Worm (Caenorhabditis elegans) whole organism, young adult: ENCODE data around the gene spig-10.

ENCODE experiments used
- B0336.3 ChIP-seq: fragments of 200-800 bp; sonication (Bioruptor generic); IDR thresholded peaks from 2 replicates; pipeline ENCODE4 v1.3.6; 2022; ENCODE audit warnings: missing genetic modification characterization, missing compliant biosample characterization
- F37B4.10 ChIP-seq: fragments of 200-800 bp; sonication (Bioruptor generic); IDR thresholded peaks from 2 replicates; pipeline ENCODE4 v1.3.6; 2022; ENCODE audit warnings: missing genetic modification characterization, missing compliant biosample characterization
- F49E8.2 ChIP-seq: sonication (generic microtip); optimal IDR thresholded peaks from 3 replicates; lab custom pipeline; 2017; ENCODE audit warnings: missing genetic modification characterization, mild to moderate bottlenecking, missing compliant biosample characterization, antibody characterized with exemption, moderate library complexity; ENCODE audit not compliant: insufficient read depth
- Y53G8AR.9 ChIP-seq: fragments of 200-800 bp; sonication (Bioruptor generic); conservative IDR thresholded peaks from 2 replicates; pipeline ENCODE4 v1.3.6; 2022; ENCODE audit warnings: missing genetic modification reagents, missing genetic modification characterization, missing compliant biosample characterization
- ama-1 ChIP-seq, 3 experiments: fragments of 150-350 bp in 1 of 3; sonication (generic microtip) in 2 of 3; optimal IDR thresholded peaks; 2 replicates each; lab custom pipeline; 2014 to 2018; ENCODE audit warnings: missing biosample characterization in 2 of 3, missing genetic modification characterization in 2 of 3, missing genetic modification reagents in 2 of 3
- atf-7 ChIP-seq: sonication (generic microtip); optimal IDR thresholded peaks from 2 replicates; lab custom pipeline; 2017; ENCODE audit warnings: mild to moderate bottlenecking, missing genetic modification characterization, missing compliant biosample characterization
- athp-1 ChIP-seq: sonication (generic microtip); optimal IDR thresholded peaks from 2 replicates; lab custom pipeline; 2017; ENCODE audit warnings: mild to moderate bottlenecking, missing genetic modification characterization, missing compliant biosample characterization
- attf-5 ChIP-seq: fragments of 200-800 bp; sonication (Bioruptor generic); optimal IDR thresholded peaks from 2 replicates; lab custom pipeline; 2018; ENCODE audit warnings: mild to moderate bottlenecking, missing genetic modification characterization, missing compliant biosample characterization
- cebp-1 ChIP-seq, 2 experiments: fragments of 200-800 bp in 1 of 2; sonication (Bioruptor generic) in 1 of 2; sonication (generic microtip) in 1 of 2; IDR thresholded peaks in 1 of 2; optimal IDR thresholded peaks in 1 of 2; 2 replicates each; pipeline versions ENCODE4 v1.3.6 to Lab custom; 2017 to 2022; ENCODE audit warnings: missing compliant biosample characterization in 2 of 2, missing genetic modification characterization in 2 of 2, mild to moderate bottlenecking in 1 of 2, missing genetic modification reagents in 1 of 2, moderate library complexity in 1 of 2
- cebp-2 ChIP-seq: fragments of 200-800 bp; sonication (Bioruptor generic); IDR thresholded peaks from 2 replicates; pipeline ENCODE4 v1.3.6; 2022; ENCODE audit warnings: missing genetic modification characterization, missing compliant biosample characterization
- ceh-100 ChIP-seq: fragments of 200-800 bp; sonication (Bioruptor generic); IDR thresholded peaks from 2 replicates; pipeline ENCODE4 v1.3.6; 2022; ENCODE audit warnings: missing genetic modification reagents, missing genetic modification characterization, missing compliant biosample characterization
- die-1 ChIP-seq: sonication (generic microtip); optimal IDR thresholded peaks from 2 replicates; lab custom pipeline; 2016; ENCODE audit warnings: missing genotype, mild to moderate bottlenecking, missing genetic modification characterization, missing compliant biosample characterization
- dox-1 ChIP-seq: fragments of 200-800 bp; sonication (Bioruptor generic); IDR thresholded peaks from 2 replicates; pipeline ENCODE4 v1.3.6; 2022; ENCODE audit warnings: missing genetic modification reagents, missing genetic modification characterization, missing compliant biosample characterization
- dpff-1 ChIP-seq: sonication (generic microtip); optimal IDR thresholded peaks from 2 replicates; lab custom pipeline; 2017; ENCODE audit warnings: mild to moderate bottlenecking, missing genetic modification characterization, missing compliant biosample characterization
- efl-1 ChIP-seq: fragments of 150-350 bp; optimal IDR thresholded peaks from 2 replicates; lab custom pipeline; 2014; ENCODE audit warnings: missing biosample characterization, missing genetic modification reagents, missing genetic modification characterization
- egl-18 ChIP-seq: fragments of 200-800 bp; sonication (Bioruptor generic); IDR thresholded peaks from 2 replicates; pipeline ENCODE4 v1.3.6; 2022; ENCODE audit warnings: missing genetic modification reagents, missing genetic modification characterization, missing compliant biosample characterization
- hlh-12 ChIP-seq: sonication (generic microtip); optimal IDR thresholded peaks from 2 replicates; lab custom pipeline; 2016; ENCODE audit warnings: missing genetic modification characterization, missing compliant biosample characterization
- hmg-1.2 ChIP-seq: fragments of 200-800 bp; sonication (Bioruptor generic); IDR thresholded peaks from 2 replicates; pipeline ENCODE4 v1.3.6; 2022; ENCODE audit warnings: missing genetic modification reagents, missing genetic modification characterization, missing compliant biosample characterization
- lin-35 ChIP-seq, 3 experiments: fragments of 150-350 bp in 2 of 3; sonication (generic microtip) in 1 of 3; optimal IDR thresholded peaks; 2 replicates each; lab custom pipeline; 2014 to 2018; ENCODE audit warnings: missing biosample characterization in 3 of 3, missing genetic modification characterization in 3 of 3, missing genetic modification reagents in 3 of 3
- lin-40 ChIP-seq: sonication (generic microtip); optimal IDR thresholded peaks from 2 replicates; lab custom pipeline; 2016; ENCODE audit warnings: missing genetic modification characterization, mild to moderate bottlenecking, missing compliant biosample characterization, missing genotype, missing genetic modification reagents
- lin-54 ChIP-seq: fragments of 200-800 bp; sonication (Bioruptor generic); optimal IDR thresholded peaks from 2 replicates; lab custom pipeline; 2018; ENCODE audit warnings: mild to moderate bottlenecking, missing genetic modification characterization, missing compliant biosample characterization
- lsl-1 ChIP-seq: fragments of 200-800 bp; sonication (Bioruptor generic); optimal IDR thresholded peaks from 2 replicates; lab custom pipeline; 2018; ENCODE audit warnings: mild to moderate bottlenecking, missing genetic modification characterization, moderate library complexity, missing compliant biosample characterization
- madf-3 ChIP-seq: fragments of 200-800 bp; sonication (Bioruptor generic); IDR thresholded peaks from 2 replicates; pipeline ENCODE4 v1.3.6; 2022; ENCODE audit warnings: missing genetic modification reagents, missing genetic modification characterization, missing compliant biosample characterization
- madf-6 ChIP-seq: fragments of 200-800 bp; sonication (Bioruptor generic); IDR thresholded peaks from 2 replicates; pipeline ENCODE4 v1.3.6; 2022; ENCODE audit warnings: missing genetic modification reagents, missing genetic modification characterization, missing compliant biosample characterization
- mes-4 ChIP-seq: sonication (generic microtip); optimal IDR thresholded peaks from 2 replicates; lab custom pipeline; 2016; ENCODE audit warnings: missing genotype, missing genetic modification characterization, missing compliant biosample characterization
- nfya-2 ChIP-seq: fragments of 200-800 bp; sonication (Bioruptor generic); IDR thresholded peaks from 2 replicates; pipeline ENCODE4 v1.3.6; 2022; ENCODE audit warnings: missing genetic modification reagents, missing genetic modification characterization, missing compliant biosample characterization
- nhr-80 ChIP-seq: sonication (generic microtip); optimal IDR thresholded peaks from 2 replicates; lab custom pipeline; 2016; ENCODE audit warnings: missing genetic modification characterization, missing compliant biosample characterization
- pha-4 ChIP-seq: fragments of 150-350 bp; sonication (generic microtip); optimal IDR thresholded peaks from 2 replicates; lab custom pipeline; 2014; ENCODE audit warnings: missing biosample characterization, missing genetic modification reagents, missing genetic modification characterization
- rcor-1 ChIP-seq: fragments of 200-800 bp; sonication (Bioruptor generic); IDR thresholded peaks from 2 replicates; pipeline ENCODE4 v1.3.6; 2022; ENCODE audit warnings: missing genetic modification reagents, missing genetic modification characterization, missing compliant biosample characterization
- snpc-3.4 ChIP-seq: sonication (generic microtip); optimal IDR thresholded peaks from 2 replicates; lab custom pipeline; 2017; ENCODE audit warnings: missing genetic modification characterization, mild to moderate bottlenecking, missing compliant biosample characterization, antibody characterized with exemption, moderate library complexity, missing genotype, missing genetic modification reagents
- snpc-4 ChIP-seq, 5 experiments: fragments of 150-350 bp in 1 of 5; sonication (generic microtip) in 4 of 5; optimal IDR thresholded peaks; 2 replicates each; lab custom pipeline; 2014 to 2018; ENCODE audit warnings: missing genetic modification characterization in 5 of 5, missing biosample characterization in 3 of 5, antibody characterized with exemption in 2 of 5, mild to moderate bottlenecking in 2 of 5, missing compliant biosample characterization in 2 of 5, missing genotype in 2 of 5, moderate library complexity in 2 of 5, missing genetic modification reagents in 1 of 5
- somi-1 ChIP-seq: fragments of 200-800 bp; sonication (Bioruptor generic); optimal IDR thresholded peaks from 2 replicates; lab custom pipeline; 2018; ENCODE audit warnings: mild to moderate bottlenecking, missing genetic modification characterization, missing compliant biosample characterization
- unc-62 ChIP-seq: fragments of 150-350 bp; optimal IDR thresholded peaks from 2 replicates; lab custom pipeline; 2014; ENCODE audit warnings: missing biosample characterization, missing genetic modification reagents, missing genetic modification characterization
- zim-3 ChIP-seq: sonication (generic microtip); optimal IDR thresholded peaks from 2 replicates; lab custom pipeline; 2017; ENCODE audit warnings: mild to moderate bottlenecking, missing genetic modification characterization, moderate library complexity, missing compliant biosample characterization

Gene spig-10

ce11 chrV:6993999-6994398, 12.1 kb upstream of the spig-10 start (continued):
- no peak for TF ChIP-seq dpff-1 (tag; lab: Kevin White, UChicago)
- no peak for TF ChIP-seq snpc-4 (GFP tag; optimal IDR thresholded peaks at IDR 0.05; lab: Kevin White, UChicago)
- no peak for TF ChIP-seq snpc-4 (tag; optimal IDR thresholded peaks at IDR 0.05; lab: Kevin White, UChicago)

DNA sequence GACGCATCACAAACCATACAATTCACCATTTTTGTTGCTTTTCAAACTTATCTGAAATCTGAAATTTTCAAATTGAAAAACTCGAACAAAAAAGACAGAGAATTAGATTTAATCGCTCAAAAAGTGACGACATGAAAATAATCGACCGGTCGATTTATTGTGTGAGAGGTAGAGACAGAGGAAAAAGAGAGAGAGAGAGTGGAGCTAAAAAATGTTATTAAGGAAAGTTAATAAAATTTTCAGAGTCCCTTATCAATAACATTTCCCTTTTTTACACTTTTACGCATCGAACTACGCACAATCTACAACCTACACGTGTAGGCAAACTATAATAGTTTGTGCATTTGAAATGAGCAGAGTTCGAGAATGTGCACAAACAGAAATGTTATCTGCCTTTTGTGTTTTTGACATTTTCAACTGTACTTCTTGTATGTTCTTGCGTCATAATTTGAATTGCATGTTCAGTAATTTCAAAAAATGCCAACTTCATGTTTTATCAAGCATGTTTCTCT, 9.0 kb upstream of the spig-10 start, which contains the start of gene nhr-107:
Gene nhr-107, minus strand, starts transcription at position 51 of the 512 bp plus-strand sequence.
- TF ChIP-seq F37B4.10 (GFP tag; lab: Robert Waterston, UW): no peak
- TF ChIP-seq nhr-80 (tag; lab: Kevin White, UChicago): peak; percentile 3
- TF ChIP-seq somi-1 (GFP tag; lab: Kevin White, UChicago): no peak

- TF ChIP-seq dpff-1 (tag; lab: Kevin White, UChicago) (no peak), lsl-1 (no peak), attf-5 (GFP tag; lab: Kevin White, UChicago) (no peak), cebp-2 (GFP tag; lab: Robert Waterston, UW) (no peak), madf-3 (GFP tag; lab: Robert Waterston, UW) (no peak), nfya-2 (GFP tag; lab: Robert Waterston, UW) (no peak), ceh-100 (GFP tag; lab: Robert Waterston, UW) (no peak), ama-1 (optimal IDR thresholded peaks at IDR 0.05; lab: Kevin White, UChicago) (no peak), ama-1 (GFP tag; optimal IDR thresholded peaks at IDR 0.05; lab: Kevin White, UChicago) (no peak), efl-1 (GFP tag; lab: Kevin White, UChicago) (no peak), B0336.3 (GFP tag; lab: Robert Waterston, UW) (no peak), nhr-80 (tag; lab: Kevin White, UChicago) (peak; percentile 55), hmg-1.2 (GFP tag; lab: Robert Waterston, UW) (peak; percentile 37; the same call in 1 of the 2 replicates), pha-4 (tag; lab: Kevin White, UChicago) (peak; percentile 72), F49E8.2 (no peak), cebp-1 (GFP tag; IDR thresholded peaks at IDR 0.05; lab: Robert Waterston, UW) (no peak), cebp-1 (tag; optimal IDR thresholded peaks at IDR 0.05; lab: Kevin White, UChicago) (peak; percentile 8), rcor-1 (GFP tag; lab: Robert Waterston, UW) (no peak)
- TF ChIP-seq, all 124 proteins: peak for 4
These were observed 7.7 kb upstream of the spig-10 start, which contains the start of gene nhr-42 for ce11 chrV:6998303-6998884. nhr-42 (plus strand) TSS chrV:6998819.

DNA sequence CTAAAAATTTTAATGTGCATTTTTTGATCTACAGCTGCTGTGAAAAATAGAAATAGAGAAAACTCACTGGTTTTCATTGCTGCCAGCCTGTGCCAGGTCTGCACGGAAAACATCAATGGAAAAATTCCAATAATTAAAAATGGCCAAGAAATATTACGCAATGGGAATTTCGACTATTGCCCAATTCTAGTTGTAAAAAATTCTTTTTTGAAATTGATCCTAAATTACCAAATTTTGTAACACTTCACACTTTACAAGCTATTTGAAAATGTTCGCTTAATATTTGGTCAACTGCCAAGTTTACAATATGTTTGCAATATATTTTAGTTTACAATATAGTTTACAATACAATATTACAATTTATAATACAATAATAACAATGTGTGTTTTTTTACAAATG, 5.3 kb upstream of the spig-10 start:
- TF ChIP-seq hlh-12 (tag; lab: Kevin White, UChicago): no peak
- TF ChIP-seq lin-40 (tag; lab: Kevin White, UChicago): no peak
- TF ChIP-seq atf-7 (tag; lab: Kevin White, UChicago): no peak
- no peak for TF ChIP-seq F37B4.10 (GFP tag; lab: Robert Waterston, UW)
- TF ChIP-seq athp-1: no peak
- no peak for TF ChIP-seq Y53G8AR.9 (GFP tag; lab: Robert Waterston, UW)
- no peak for TF ChIP-seq zim-3
- TF ChIP-seq ceh-100 (GFP tag; lab: Robert Waterston, UW): no peak
- TF ChIP-seq dox-1 (GFP tag; lab: Robert Waterston, UW): no peak
- TF ChIP-seq mes-4: no peak
- no peak for TF ChIP-seq die-1 (tag; lab: Kevin White, UChicago)
- no peak for TF ChIP-seq lin-35 (GFP tag; optimal IDR thresholded peaks at IDR 0.05; lab: Kevin White, UChicago)
- TF ChIP-seq unc-62 (GFP tag; lab: Kevin White, UChicago): no peak
- no peak for TF ChIP-seq madf-6
- no peak for TF ChIP-seq lin-54 (GFP tag; lab: Kevin White, UChicago)
- TF ChIP-seq snpc-3.4: no peak
- no peak for TF ChIP-seq egl-18 (GFP tag; lab: Robert Waterston, UW)
